Fruit fly (Drosophila melanogaster) whole organism, wandering third instar larva: ENCODE data around the gene sgl.
"Not testable (repeated sequence)": the region's sequence is repeated elsewhere in the genome, so short reads cannot be mapped to it uniquely, and the experiment has no call there.

Source experiments
- HLH106 ChIP-seq: fragments of 200-800 bp; optimal IDR thresholded peaks from 3 replicates; lab custom pipeline; 2019; ENCODE audit warnings: missing biosample characterization, mild to moderate bottlenecking, missing genetic modification characterization, moderate library complexity
- Rel ChIP-seq, 2 experiments: fragments of 200-800 bp; sonication (Bioruptor generic) in 1 of 2; optimal IDR thresholded peaks; 2 replicates in 1 of 2; 3 replicates in 1 of 2; lab custom pipeline; 2016 to 2019; ENCODE audit warnings: mild to moderate bottlenecking in 2 of 2, missing biosample characterization in 2 of 2, missing genetic modification characterization in 2 of 2, moderate library complexity in 1 of 2
- br ChIP-seq: fragments of 200-800 bp; sonication (Bioruptor generic); optimal IDR thresholded peaks from 2 replicates; lab custom pipeline; 2016; ENCODE audit warnings: missing biosample characterization, missing genetic modification characterization
- usp ChIP-seq: fragments of >200 bp; optimal IDR thresholded peaks from 2 replicates; lab custom pipeline; 2017; ENCODE audit warnings: missing biosample characterization, missing genetic modification characterization
- woc ChIP-seq: sonication (Bioruptor generic); optimal IDR thresholded peaks from 2 replicates; lab custom pipeline; 2016; ENCODE audit warnings: missing biosample characterization, mild to moderate bottlenecking, missing genetic modification characterization

dm6 chr3L:6994464-6995363 is 30.2 kb upstream of the sgl start:
- not testable (repeated sequence) for TF ChIP-seq usp (GFP tag; lab: Kevin White, UChicago); woc (GFP tag; lab: Kevin White, UChicago); Rel (GFP tag; optimal IDR thresholded peaks at IDR 0.05; lab: Kevin White, UChicago); Rel (tag; optimal IDR thresholded peaks at IDR 0.05; lab: Kevin White, UChicago); br (GFP tag; lab: Kevin White, UChicago); HLH106
